Worm (Caenorhabditis elegans): ENCODE measurements around the gene neg-1.
"Not testable (repeated sequence)": the region's sequence is repeated elsewhere in the genome, so short reads cannot be mapped to it uniquely, and the experiment has no call there.

- not testable (repeated sequence) for TF ChIP-seq dve-1, nfya-1, lin-11 (tag; optimal IDR thresholded peaks at IDR 0.05)
Measured at ce11 chrV:4336462-4336861, 38.2 kb downstream of the neg-1 start, which contains the start of gene irld-1.

All from whole organism, late embryonic.